Fruit fly (Drosophila melanogaster) whole organism, prepupa: ENCODE measurements around the gene CG12535.

Experiments
- Blimp-1 ChIP-seq: fragments of 200-800 bp; sonication (Bioruptor generic); optimal IDR thresholded peaks from 3 replicates; lab custom pipeline; 2017; ENCODE audit warnings: missing biosample characterization, missing genetic modification characterization, mild to moderate bottlenecking, moderate library complexity, missing genetic modification reagents
- CG10669 ChIP-seq: fragments of 200-800 bp; sonication (Bioruptor generic); optimal IDR thresholded peaks from 3 replicates; lab custom pipeline; 2018; ENCODE audit warnings: missing biosample characterization, mild to moderate bottlenecking, missing genetic modification characterization, moderate library complexity
- CG11294 ChIP-seq: fragments of 200-800 bp; sonication (Bioruptor generic); IDR thresholded peaks from 2 replicates; pipeline ENCODE4 v1.3.6; 2022; ENCODE audit warnings: missing biosample characterization, missing genetic modification characterization
- CG11902 ChIP-seq: fragments of 200-800 bp; sonication (Bioruptor generic); optimal IDR thresholded peaks from 3 replicates; lab custom pipeline; 2016; ENCODE audit warnings: missing biosample characterization, missing genetic modification characterization
- CG15336 ChIP-seq: fragments of 200-800 bp; sonication (Bioruptor generic); IDR thresholded peaks from 2 replicates; pipeline ENCODE4 v1.3.6; 2022; ENCODE audit warnings: missing biosample characterization, missing genetic modification characterization
- CG16779 ChIP-seq: fragments of 200-800 bp; sonication (Bioruptor generic); optimal IDR thresholded peaks from 3 replicates; lab custom pipeline; 2017; ENCODE audit warnings: missing biosample characterization, mild to moderate bottlenecking, missing genetic modification characterization
- CG3032 ChIP-seq: fragments of 200-800 bp; optimal IDR thresholded peaks from 2 replicates; lab custom pipeline; 2019; ENCODE audit warnings: missing biosample characterization, mild to moderate bottlenecking, missing genetic modification characterization, moderate library complexity
- CG32006 ChIP-seq: fragments of 200-800 bp; sonication (Bioruptor generic); optimal IDR thresholded peaks from 3 replicates; lab custom pipeline; 2017; ENCODE audit warnings: missing biosample characterization, mild to moderate bottlenecking, missing genetic modification characterization
- CG34406 ChIP-seq: fragments of 200-800 bp; sonication (Bioruptor generic); optimal IDR thresholded peaks from 3 replicates; lab custom pipeline; 2016; ENCODE audit warnings: missing biosample characterization, missing genetic modification characterization
- CG6163 ChIP-seq: fragments of 200-800 bp; sonication (Bioruptor generic); IDR thresholded peaks from 3 replicates; pipeline ENCODE4 v1.3.6; 2022; ENCODE audit warnings: missing biosample characterization, missing genetic modification characterization
- CG6276 ChIP-seq: fragments of 200-800 bp; sonication (Bioruptor generic); optimal IDR thresholded peaks from 2 replicates; lab custom pipeline; 2017; ENCODE audit warnings: missing biosample characterization, mild to moderate bottlenecking, missing genetic modification characterization
- CG6808 ChIP-seq: fragments of 200-800 bp; sonication (Bioruptor generic); optimal IDR thresholded peaks from 3 replicates; lab custom pipeline; 2017; ENCODE audit warnings: missing biosample characterization, missing genetic modification characterization, mild to moderate bottlenecking, moderate library complexity, missing genetic modification reagents
- CG6854 ChIP-seq: fragments of 200-800 bp; sonication (Bioruptor generic); optimal IDR thresholded peaks from 2 replicates; lab custom pipeline; 2017; ENCODE audit warnings: missing biosample characterization, mild to moderate bottlenecking, missing genetic modification characterization
- CG7368 ChIP-seq: fragments of 200-800 bp; sonication (Bioruptor generic); optimal IDR thresholded peaks from 3 replicates; lab custom pipeline; 2016; ENCODE audit warnings: missing biosample characterization, missing genetic modification characterization
- CG8119 ChIP-seq: fragments of 200-800 bp; sonication (Bioruptor generic); IDR thresholded peaks from 3 replicates; pipeline ENCODE4 v1.3.6; 2022; ENCODE audit warnings: missing biosample characterization, missing genetic modification characterization
- Eip78C ChIP-seq: fragments of 200-800 bp; sonication (Bioruptor generic); peaks from one replicate; lab custom pipeline; 2016; ENCODE audit warnings: missing biosample characterization, missing genetic modification characterization
- Eip93F ChIP-seq: fragments of 200-800 bp; sonication (Bioruptor generic); optimal IDR thresholded peaks from 2 replicates; lab custom pipeline; 2016; ENCODE audit warnings: missing biosample characterization, mild to moderate bottlenecking, missing genetic modification characterization
- Ets96B ChIP-seq: fragments of 200-800 bp; optimal IDR thresholded peaks from 2 replicates; lab custom pipeline; 2019; ENCODE audit warnings: missing biosample characterization, mild to moderate bottlenecking, missing genetic modification characterization, moderate library complexity
- Hr38 ChIP-seq: sonication (Bioruptor generic); optimal IDR thresholded peaks from 2 replicates; lab custom pipeline; 2016; ENCODE audit warnings: missing biosample characterization, missing genetic modification characterization
- Hr39 ChIP-seq: fragments of 200-800 bp; sonication (Bioruptor generic); optimal IDR thresholded peaks from 2 replicates; lab custom pipeline; 2016; ENCODE audit warnings: missing biosample characterization, missing genetic modification characterization
- Hr4 ChIP-seq: fragments of 200-800 bp; sonication (Bioruptor generic); optimal IDR thresholded peaks from 3 replicates; lab custom pipeline; 2016; ENCODE audit warnings: missing biosample characterization, missing genetic modification characterization
- Met ChIP-seq: fragments of 200-800 bp; sonication (Bioruptor generic); optimal IDR thresholded peaks from 3 replicates; lab custom pipeline; 2016; ENCODE audit warnings: missing biosample characterization, missing genetic modification characterization
- OdsH ChIP-seq: fragments of 200-800 bp; sonication (Bioruptor generic); optimal IDR thresholded peaks from 3 replicates; lab custom pipeline; 2016; ENCODE audit warnings: missing biosample characterization, missing genetic modification characterization
- Smox ChIP-seq: fragments of 200-800 bp; sonication (Bioruptor generic); optimal IDR thresholded peaks from 3 replicates; lab custom pipeline; 2016; ENCODE audit warnings: missing biosample characterization, missing genetic modification characterization
- Sox102F ChIP-seq: fragments of 200-800 bp; sonication (Bioruptor generic); optimal IDR thresholded peaks from 2 replicates; lab custom pipeline; 2016; ENCODE audit warnings: missing biosample characterization, mild to moderate bottlenecking, missing genetic modification characterization
- Sox14 ChIP-seq: fragments of 200-800 bp; sonication (Bioruptor generic); optimal IDR thresholded peaks from 3 replicates; lab custom pipeline; 2016; ENCODE audit warnings: missing biosample characterization, missing genetic modification characterization
- achi ChIP-seq: fragments of 200-800 bp; sonication (Bioruptor generic); optimal IDR thresholded peaks from 3 replicates; lab custom pipeline; 2016; ENCODE audit warnings: missing biosample characterization, missing genetic modification characterization
- acj6 ChIP-seq: fragments of 200-800 bp; sonication (Bioruptor generic); optimal IDR thresholded peaks from 3 replicates; lab custom pipeline; 2016; ENCODE audit warnings: missing biosample characterization, missing genetic modification characterization
- cyc ChIP-seq: fragments of 200-800 bp; sonication (Bioruptor generic); optimal IDR thresholded peaks from 3 replicates; lab custom pipeline; 2016; ENCODE audit warnings: missing biosample characterization, missing genetic modification characterization
- dsx ChIP-seq: fragments of 200-800 bp; optimal IDR thresholded peaks from 3 replicates; lab custom pipeline; 2019; ENCODE audit warnings: missing biosample characterization, mild to moderate bottlenecking, missing genetic modification characterization, moderate library complexity; ENCODE audit not compliant: poor library complexity, severe bottlenecking
- eg ChIP-seq: fragments of 200-800 bp; sonication (Bioruptor generic); IDR thresholded peaks from 3 replicates; pipeline ENCODE4 v1.3.6; 2022; ENCODE audit warnings: missing biosample characterization, missing genetic modification characterization
- esn ChIP-seq: fragments of 200-800 bp; sonication (Bioruptor generic); optimal IDR thresholded peaks from 2 replicates; lab custom pipeline; 2016; ENCODE audit warnings: missing biosample characterization, mild to moderate bottlenecking, missing genetic modification characterization, moderate library complexity
- fd85E ChIP-seq: fragments of 200-800 bp; sonication (Bioruptor generic); optimal IDR thresholded peaks from 3 replicates; lab custom pipeline; 2016; ENCODE audit warnings: missing biosample characterization, missing genetic modification characterization
- lz ChIP-seq: fragments of 200-800 bp; sonication (Bioruptor generic); optimal IDR thresholded peaks from 3 replicates; lab custom pipeline; 2016; ENCODE audit warnings: missing biosample characterization, missing genetic modification characterization
- spab ChIP-seq: fragments of 200-800 bp; sonication (Bioruptor generic); optimal IDR thresholded peaks from 2 replicates; lab custom pipeline; 2017; ENCODE audit warnings: missing biosample characterization, mild to moderate bottlenecking, missing genetic modification characterization, missing genetic modification reagents
- ss ChIP-seq, 2 experiments: fragments of 200-800 bp; sonication (Bioruptor generic); optimal IDR thresholded peaks; 2 replicates in 1 of 2; 3 replicates in 1 of 2; lab custom pipeline; 2017 to 2018; ENCODE audit warnings: mild to moderate bottlenecking in 2 of 2, missing biosample characterization in 2 of 2, missing genetic modification characterization in 2 of 2, moderate library complexity in 1 of 2
- topi ChIP-seq: fragments of 200-800 bp; sonication (Bioruptor generic); optimal IDR thresholded peaks from 3 replicates; lab custom pipeline; 2016; ENCODE audit warnings: missing biosample characterization, missing genetic modification characterization

CG12535 gene

DNA sequence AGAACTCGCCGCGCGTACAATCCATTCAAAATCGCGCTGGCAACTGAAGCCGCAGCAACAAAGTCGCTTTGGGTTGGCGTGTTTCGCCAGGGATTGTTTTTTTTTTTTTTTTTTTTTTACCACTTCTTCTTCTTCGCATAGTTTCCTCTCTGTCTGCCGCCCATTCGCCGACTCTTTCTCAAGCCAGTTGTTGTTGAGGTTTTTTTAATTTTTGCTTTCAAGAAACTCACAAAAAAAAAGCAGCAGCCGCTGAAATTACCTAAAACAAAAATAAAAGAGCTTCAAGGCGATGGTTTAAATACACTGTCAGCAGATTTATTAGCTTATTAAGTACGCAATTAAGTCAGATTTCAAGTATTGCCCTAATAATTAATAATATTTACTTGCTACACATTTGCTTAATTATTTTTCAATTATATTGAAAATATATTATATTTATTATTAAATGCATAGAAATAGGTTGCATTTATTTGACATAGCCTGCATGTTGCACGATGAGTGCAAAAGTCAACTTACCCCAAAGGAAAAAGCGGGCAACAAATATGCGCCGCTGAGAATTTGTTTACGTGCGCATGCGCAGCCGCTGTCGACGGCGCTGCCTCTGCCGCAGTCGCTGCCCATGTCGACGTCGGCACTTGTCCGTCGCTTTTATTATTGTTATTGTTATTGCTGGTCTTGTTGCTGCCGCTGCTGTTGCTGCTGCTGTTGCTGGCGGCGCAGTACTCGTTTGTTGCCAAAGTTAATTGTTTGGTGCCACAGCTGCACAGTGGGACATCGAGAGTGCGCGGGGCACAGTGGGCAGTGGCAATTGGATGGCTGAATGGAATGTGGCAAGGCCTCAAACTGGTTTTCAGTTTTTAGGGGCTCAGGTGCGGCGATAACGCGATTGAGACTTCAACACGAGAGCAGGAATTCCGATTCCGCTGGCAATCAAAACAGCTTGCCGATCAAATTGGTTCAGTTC, 26.0 kb upstream of the CG12535 start, which contains the start of gene CG12206 (continued):
- TF ChIP-seq CG32006 (GFP tag; lab: Kevin White, UChicago) (peak; percentile 84), Sox14 (no peak), CG6163 (GFP tag; lab: Robert Waterston, UW) (peak; percentile 87), achi (GFP tag; lab: Kevin White, UChicago) (peak; percentile 71), Eip78C (peak; percentile 89), CG11902 (peak; percentile 42), dsx (GFP tag; lab: Kevin White, UChicago) (peak; percentile 99), CG6276 (GFP tag; lab: Kevin White, UChicago) (peak; percentile 83), Met (GFP tag; lab: Kevin White, UChicago) (peak; percentile 22), spab (GFP tag; lab: Kevin White, UChicago) (peak; percentile 88), CG34406 (peak; percentile 83), CG6808 (GFP tag; lab: Kevin White, UChicago) (peak; percentile 91), fd85E (GFP tag; lab: Kevin White, UChicago) (no peak), CG7368 (GFP tag; lab: Kevin White, UChicago) (peak; percentile 41), CG15336 (GFP tag; lab: Robert Waterston, UW) (peak; percentile 66), CG8119 (GFP tag; lab: Robert Waterston, UW) (peak; percentile 86), CG6854 (GFP tag; lab: Kevin White, UChicago) (peak; percentile 60), CG3032 (peak; percentile 90), Blimp-1 (GFP tag; lab: Kevin White, UChicago) (peak; percentile 66), CG16779 (tag; lab: Kevin White, UChicago) (peak; percentile 85), CG11294 (no peak), OdsH (GFP tag; lab: Kevin White, UChicago) (peak; percentile 54), Hr38 (GFP tag; lab: Kevin White, UChicago) (no peak), acj6 (GFP tag; lab: Kevin White, UChicago) (peak; percentile 57), Hr4 (GFP tag; lab: Kevin White, UChicago) (peak; percentile 36), eg (GFP tag; lab: Robert Waterston, UW) (peak; percentile 80)

dm6 chrX:3473636-3474035, 24.9 kb upstream of the CG12535 start:
- peak; percentile 55 for TF ChIP-seq Smox (GFP tag; lab: Kevin White, UChicago)
- TF ChIP-seq lz (GFP tag; lab: Kevin White, UChicago): peak; percentile 2
- TF ChIP-seq Hr38 (GFP tag; lab: Kevin White, UChicago): no peak
- TF ChIP-seq eg (GFP tag; lab: Robert Waterston, UW): no peak
- TF ChIP-seq OdsH (GFP tag; lab: Kevin White, UChicago): peak; percentile 4
- no peak for TF ChIP-seq Eip93F (GFP tag; lab: Kevin White, UChicago)
- TF ChIP-seq Met (GFP tag; lab: Kevin White, UChicago): peak; percentile 34
- TF ChIP-seq cyc (GFP tag; lab: Kevin White, UChicago): peak; percentile 20
- TF ChIP-seq ss (GFP tag; optimal IDR thresholded peaks at IDR 0.05; lab: Kevin White, UChicago): peak in 1 of 2 experiments; percentile 10
- TF ChIP-seq Sox102F (GFP tag; lab: Kevin White, UChicago): peak; percentile 37
- no peak for TF ChIP-seq Ets96B (tag; lab: Kevin White, UChicago)
- TF ChIP-seq Hr39 (GFP tag; lab: Kevin White, UChicago): peak; percentile 18
- no peak for TF ChIP-seq CG11902
- peak; percentile 30 for TF ChIP-seq topi (GFP tag; lab: Kevin White, UChicago)
- no peak for TF ChIP-seq Hr4 (GFP tag; lab: Kevin White, UChicago)
- peak; percentile 71 for TF ChIP-seq Eip78C
- TF ChIP-seq esn (GFP tag; lab: Kevin White, UChicago): peak; percentile 57
- TF ChIP-seq CG10669: peak; percentile 5
